Worm (Caenorhabditis elegans): Measurements from ENCODE around the gene kreg-1.

DNA sequence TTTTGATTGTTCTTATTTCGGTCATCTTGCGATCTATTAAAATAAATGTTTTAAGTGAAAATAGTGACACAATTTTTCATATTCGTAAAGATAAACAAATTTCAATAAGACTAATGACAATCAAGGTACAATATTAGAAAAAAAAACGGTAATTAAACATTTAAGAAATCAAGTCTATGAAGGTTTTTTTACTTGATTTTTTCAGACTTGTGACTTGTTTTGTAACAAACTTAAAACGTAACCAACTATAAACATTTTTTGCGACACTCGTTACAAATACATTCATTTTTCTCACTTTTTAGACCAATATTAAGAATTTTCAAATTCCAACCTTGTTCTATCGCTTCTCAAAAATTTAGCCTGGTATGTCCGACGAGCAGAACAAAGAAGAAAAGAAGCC lies 29.8 kb downstream of the kreg-1 start, which contains the start of gene M02D8.2:
- TF ChIP-seq egl-27 (tag; optimal IDR thresholded peaks at IDR 0.05): no peak
- no peak for TF ChIP-seq ceh-82 (tag; optimal IDR thresholded peaks at IDR 0.05)
- TF ChIP-seq nhr-77 (tag; optimal IDR thresholded peaks at IDR 0.05): no peak
- no peak for TF ChIP-seq egl-5 (tag; optimal IDR thresholded peaks at IDR 0.05)
- TF ChIP-seq ceh-16 (tag; optimal IDR thresholded peaks at IDR 0.05): no peak
- TF ChIP-seq daf-12 (tag; optimal IDR thresholded peaks at IDR 0.05): no peak
- TF ChIP-seq unc-62 (GFP tag; optimal IDR thresholded peaks at IDR 0.05): no peak

Measured in whole organism, L3 larva.